Fruit fly (Drosophila melanogaster): ENCODE measurements around the gene CG10979.

CG10979 gene

DNA sequence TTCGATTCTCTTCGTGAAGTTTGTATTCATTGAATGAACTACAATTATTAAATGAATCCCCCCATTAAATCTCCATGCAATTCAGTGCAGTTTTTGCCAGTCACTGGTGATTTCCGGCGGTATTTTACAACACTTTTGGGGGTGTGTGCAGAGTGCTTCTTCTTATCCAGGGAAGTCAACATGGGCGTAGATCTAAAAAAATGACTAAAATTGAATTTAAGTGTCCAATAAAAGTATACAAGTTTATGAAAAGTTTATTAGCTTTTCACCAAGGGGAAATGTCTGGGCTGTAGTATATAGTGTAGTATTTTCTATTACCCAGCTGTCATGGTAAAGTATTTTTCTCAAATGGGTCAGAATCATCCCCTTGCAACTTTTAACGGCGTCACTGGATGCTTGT is 3.0 kb upstream of the CG10979 start, which contains the start of gene Hpf1 (continued):
- TF ChIP-seq H2.0 (GFP tag; IDR thresholded peaks at IDR 0.05), result peak; percentile 97
- no peak for TF ChIP-seq sna (GFP tag; IDR thresholded peaks at IDR 0.05; ENCODE audit: partially characterized antibody)
- peak; percentile 4 for TF ChIP-seq Kr (GFP tag; optimal IDR thresholded peaks at IDR 0.05)
- TF ChIP-seq CG10267 (tag; optimal IDR thresholded peaks at IDR 0.05), result peak; percentile 97
- peak; percentile 95 for TF ChIP-seq CG2875 (GFP tag; optimal IDR thresholded peaks at IDR 0.05)
- peak; percentile 93 for TF ChIP-seq ewg (GFP tag; optimal IDR thresholded peaks at IDR 0.05)
- TF ChIP-seq Nf-YC (tag; optimal IDR thresholded peaks at IDR 0.05), result peak; percentile 90
- TF ChIP-seq ranshi (GFP tag; IDR thresholded peaks at IDR 0.05), result peak; percentile 98
- TF ChIP-seq Side (GFP tag; optimal IDR thresholded peaks at IDR 0.05), result peak; percentile 98
- peak; percentile 99 for TF ChIP-seq fu2 (GFP tag; optimal IDR thresholded peaks at IDR 0.05)
- peak; percentile 96 for TF ChIP-seq CG14710 (tag; optimal IDR thresholded peaks at IDR 0.05)
- TF ChIP-seq CG8359 (GFP tag; optimal IDR thresholded peaks at IDR 0.05; ENCODE audit: borderline replicate concordance), result peak; percentile 90
- TF ChIP-seq psq (GFP tag; optimal IDR thresholded peaks at IDR 0.05), result peak; percentile 92
- peak; percentile 93 for TF ChIP-seq CG10959 (GFP tag; IDR thresholded peaks at IDR 0.05)
- TF ChIP-seq odd (GFP tag; optimal IDR thresholded peaks at IDR 0.05), result peak; percentile 96
- TF ChIP-seq eve (GFP tag; optimal IDR thresholded peaks at IDR 0.05), result no peak
- TF ChIP-seq CG11723 (GFP tag; optimal IDR thresholded peaks at IDR 0.05), result peak; percentile 95
- peak; percentile 99 for TF ChIP-seq dpn (GFP tag; optimal IDR thresholded peaks at IDR 0.05)
- TF ChIP-seq Pdp1 (GFP tag; optimal IDR thresholded peaks at IDR 0.05), result peak; percentile 97 to 99
- TF ChIP-seq CG5180 (GFP tag; optimal IDR thresholded peaks at IDR 0.05), result peak; percentile 88
- peak; percentile 97 for TF ChIP-seq HLH3B (GFP tag; IDR thresholded peaks at IDR 0.05)
- TF ChIP-seq tna (GFP tag; IDR thresholded peaks at IDR 0.05; ENCODE audit: partially characterized antibody), result no peak
- TF ChIP-seq Vsx1 (GFP tag; optimal IDR thresholded peaks at IDR 0.05), result peak; percentile 94
- TF ChIP-seq CG3847 (GFP tag; IDR thresholded peaks at IDR 0.05), result peak; percentile 98
- no peak for TF ChIP-seq pan (optimal IDR thresholded peaks at IDR 0.05)
- TF ChIP-seq pan (GFP tag; optimal IDR thresholded peaks at IDR 0.05 in 1 of 2, IDR thresholded peaks at IDR 0.05 in 1 of 2), result peak in 1 of 2 experiments; percentile 98
- peak; percentile 59; the same call in 1 of the 3 replicates for TF ChIP-seq CG6791 (GFP tag; IDR thresholded peaks at IDR 0.05; ENCODE audit: partially characterized antibody)
- peak; percentile 95 for TF ChIP-seq CG15601 (tag; optimal IDR thresholded peaks at IDR 0.05)
- peak; percentile 85; the same call in 2 of the 3 replicates for TF ChIP-seq CG2199 (GFP tag; IDR thresholded peaks at IDR 0.05)
- TF ChIP-seq CG17568 (GFP tag; optimal IDR thresholded peaks at IDR 0.05), result peak; percentile 97
- peak; percentile 97 for TF ChIP-seq NK7.1 (GFP tag; optimal IDR thresholded peaks at IDR 0.05)
- TF ChIP-seq CG9727 (GFP tag; optimal IDR thresholded peaks at IDR 0.05), result peak; percentile 98
- peak; percentile 97 for TF ChIP-seq Ssrp (tag; optimal IDR thresholded peaks at IDR 0.05)
- peak; percentile 80 for TF ChIP-seq CG7928 (GFP tag; optimal IDR thresholded peaks at IDR 0.05)
- TF ChIP-seq E2f2 (GFP tag; IDR thresholded peaks at IDR 0.05), result peak; percentile 86
- peak; percentile 99 for TF ChIP-seq PHDP (tag; optimal IDR thresholded peaks at IDR 0.05)
- TF ChIP-seq CG10209 (GFP tag; optimal IDR thresholded peaks at IDR 0.05), result peak; percentile 98
- peak; percentile 98 for TF ChIP-seq CG9932 (GFP tag; IDR thresholded peaks at IDR 0.05)
- peak; percentile 96 for TF ChIP-seq p53 (GFP tag; optimal IDR thresholded peaks at IDR 0.05)
- TF ChIP-seq CG10565 (GFP tag; optimal IDR thresholded peaks at IDR 0.05), result peak; percentile 92
- TF ChIP-seq CG6654 (GFP tag; optimal IDR thresholded peaks at IDR 0.05), result peak; percentile 90
- TF ChIP-seq Lhr (GFP tag; optimal IDR thresholded peaks at IDR 0.05), result peak; percentile 93
- TF ChIP-seq gce (GFP tag; IDR thresholded peaks at IDR 0.05), result peak; percentile 95
- peak; percentile 84 for TF ChIP-seq Adf1 (GFP tag; IDR thresholded peaks at IDR 0.05)
- TF ChIP-seq Bteb2 (GFP tag; optimal IDR thresholded peaks at IDR 0.05), result peak; percentile 99
- peak; percentile 23; the same call in 1 of the 2 replicates for TF ChIP-seq Scr (GFP tag; IDR thresholded peaks at IDR 0.05; ENCODE audit: partially characterized antibody)
- peak; percentile 98 for TF ChIP-seq jumu (GFP tag; optimal IDR thresholded peaks at IDR 0.05)
- TF ChIP-seq Meics (GFP tag; optimal IDR thresholded peaks at IDR 0.05), result peak; percentile 99
- peak; percentile 94 for TF ChIP-seq CG7357 (GFP tag; IDR thresholded peaks at IDR 0.05)
- peak; percentile 98 for TF ChIP-seq disco-r (GFP tag; optimal IDR thresholded peaks at IDR 0.05)
